Fruit fly (Drosophila melanogaster) whole organism, embryonic: Measurements from ENCODE around the gene CG5937.

ENCODE experiments used
- Asciz ChIP-seq: fragments of 200-800 bp; sonication (Bioruptor generic); optimal IDR thresholded peaks from 2 replicates; lab custom pipeline; 2017; ENCODE audit warnings: missing biosample characterization, mild to moderate bottlenecking, missing genetic modification characterization, missing genetic modification reagents
- Atf6 ChIP-seq: fragments of 200-800 bp; sonication (Bioruptor generic); IDR thresholded peaks from 2 replicates; pipeline ENCODE4 v1.3.6; 2022; ENCODE audit warnings: missing biosample characterization, missing genetic modification characterization
- CG10274 ChIP-seq: fragments of 200-800 bp; sonication (Bioruptor generic); optimal IDR thresholded peaks from 3 replicates; lab custom pipeline; 2017; ENCODE audit warnings: missing biosample characterization, mild to moderate bottlenecking, missing genetic modification characterization
- CG10431 ChIP-seq: fragments of 200-800 bp; sonication (Bioruptor generic); optimal IDR thresholded peaks from 3 replicates; lab custom pipeline; 2018; ENCODE audit warnings: missing biosample characterization, mild to moderate bottlenecking, missing genetic modification characterization
- CG11560 ChIP-seq: fragments of 200-800 bp; sonication (Bioruptor generic); IDR thresholded peaks from 3 replicates; pipeline ENCODE4 v1.3.6; 2022; ENCODE audit warnings: missing biosample characterization, missing genetic modification characterization
- CG11696 ChIP-seq: fragments of 200-800 bp; sonication (Bioruptor generic); IDR thresholded peaks from 2 replicates; pipeline ENCODE4 v1.3.6; 2022; ENCODE audit warnings: missing biosample characterization, missing genetic modification characterization
- CG12155 ChIP-seq: fragments of 200-800 bp; sonication (Bioruptor generic); optimal IDR thresholded peaks from 3 replicates; lab custom pipeline; 2016; ENCODE audit warnings: missing biosample characterization, missing genetic modification characterization
- CG14667 ChIP-seq: fragments of 200-800 bp; sonication (Bioruptor generic); IDR thresholded peaks from 2 replicates; pipeline ENCODE4 v1.3.6; 2022; ENCODE audit warnings: missing biosample characterization, missing genetic modification characterization
- CG14965 ChIP-seq: fragments of 200-800 bp; sonication (Bioruptor generic); optimal IDR thresholded peaks from 2 replicates; lab custom pipeline; 2016; ENCODE audit warnings: missing biosample characterization, missing genetic modification characterization, borderline replicate concordance
- CG16863 ChIP-seq: fragments of 200-800 bp; sonication (Bioruptor generic); optimal IDR thresholded peaks from 3 replicates; lab custom pipeline; 2016; ENCODE audit warnings: missing biosample characterization, missing genetic modification characterization
- CG3407 ChIP-seq: fragments of 200-800 bp; sonication (Bioruptor generic); optimal IDR thresholded peaks from 2 replicates; lab custom pipeline; 2018; ENCODE audit warnings: missing biosample characterization, mild to moderate bottlenecking, missing genetic modification characterization
- CG4820 ChIP-seq: fragments of 200-800 bp; sonication (Bioruptor generic); optimal IDR thresholded peaks from 3 replicates; lab custom pipeline; 2016; ENCODE audit warnings: missing biosample characterization, missing genetic modification characterization
- CG7357 ChIP-seq: fragments of 200-800 bp; sonication (Bioruptor generic); IDR thresholded peaks from 3 replicates; pipeline ENCODE4 v1.3.6; 2022; ENCODE audit warnings: missing biosample characterization, missing genetic modification characterization
- CG7928 ChIP-seq: fragments of 200-800 bp; sonication (Bioruptor generic); optimal IDR thresholded peaks from 2 replicates; lab custom pipeline; 2017; ENCODE audit warnings: missing biosample characterization, mild to moderate bottlenecking, missing genetic modification characterization
- CG8089 ChIP-seq: fragments of 200-800 bp; sonication (Bioruptor generic); optimal IDR thresholded peaks from 3 replicates; lab custom pipeline; 2016; ENCODE audit warnings: missing biosample characterization, missing genetic modification characterization
- CG8359 ChIP-seq: fragments of 200-800 bp; sonication (Bioruptor generic); optimal IDR thresholded peaks from 2 replicates; lab custom pipeline; 2017; ENCODE audit warnings: missing biosample characterization, mild to moderate bottlenecking, missing genetic modification characterization, borderline replicate concordance
- CG8388 ChIP-seq: fragments of 200-800 bp; sonication (Bioruptor generic); optimal IDR thresholded peaks from 2 replicates; lab custom pipeline; 2019; ENCODE audit warnings: missing biosample characterization, mild to moderate bottlenecking, missing genetic modification characterization, moderate library complexity
- CG8765 ChIP-seq: fragments of 200-800 bp; sonication (Bioruptor generic); IDR thresholded peaks from 2 replicates; pipeline ENCODE4 v1.3.6; 2022; ENCODE audit warnings: missing biosample characterization, missing genetic modification characterization
- CG9609 ChIP-seq: fragments of 200-800 bp; sonication (Bioruptor generic); optimal IDR thresholded peaks from 3 replicates; lab custom pipeline; 2016; ENCODE audit warnings: missing biosample characterization, missing genetic modification characterization
- D19A ChIP-seq: fragments of 200-800 bp; optimal IDR thresholded peaks from 3 replicates; lab custom pipeline; 2019; ENCODE audit warnings: missing biosample characterization, mild to moderate bottlenecking, missing genetic modification characterization, moderate library complexity
- Dfd ChIP-seq, 2 experiments: fragments of >200 bp; optimal IDR thresholded peaks; 2 replicates each; lab custom pipeline; 2017; ENCODE audit warnings: missing biosample characterization in 2 of 2, missing genetic modification characterization in 2 of 2
- H2.0 ChIP-seq: fragments of 200-800 bp; sonication (Bioruptor generic); IDR thresholded peaks from 2 replicates; pipeline ENCODE4 v1.3.6; 2022; ENCODE audit warnings: missing biosample characterization, missing genetic modification characterization
- Hey ChIP-seq: fragments of 200-800 bp; sonication (Bioruptor generic); optimal IDR thresholded peaks from 3 replicates; lab custom pipeline; 2018; ENCODE audit warnings: missing biosample characterization, mild to moderate bottlenecking, missing genetic modification characterization
- HmgZ ChIP-seq: fragments of 200-800 bp; sonication (Bioruptor generic); optimal IDR thresholded peaks from 2 replicates; lab custom pipeline; 2018; ENCODE audit warnings: missing biosample characterization, mild to moderate bottlenecking, missing genetic modification characterization
- Hr3 ChIP-seq: fragments of 200-800 bp; sonication (Bioruptor generic); optimal IDR thresholded peaks from 3 replicates; lab custom pipeline; 2016; ENCODE audit warnings: missing biosample characterization, missing genetic modification characterization
- Hr78 ChIP-seq, 2 experiments: fragments of 200-800 bp in 1 of 2; fragments of >200 bp in 1 of 2; sonication (Bioruptor generic) in 1 of 2; optimal IDR thresholded peaks; 2 replicates each; lab custom pipeline; 2017 to 2019; ENCODE audit warnings: missing biosample characterization in 2 of 2, missing genetic modification characterization in 2 of 2, mild to moderate bottlenecking in 1 of 2, moderate library complexity in 1 of 2
- Med ChIP-seq: fragments of 200-800 bp; sonication (Bioruptor generic); peaks from one replicate; lab custom pipeline; 2016; ENCODE audit warnings: missing biosample characterization, missing genetic modification characterization, mild to moderate bottlenecking, inconsistent platforms, moderate library complexity
- Nf-YA ChIP-seq: fragments of 200-800 bp; sonication (Bioruptor generic); IDR thresholded peaks from 2 replicates; pipeline ENCODE4 v1.3.6; 2022; ENCODE audit warnings: missing biosample characterization, missing genetic modification characterization
- Nf-YB ChIP-seq: fragments of 200-800 bp; sonication (Bioruptor generic); optimal IDR thresholded peaks from 3 replicates; lab custom pipeline; 2019; ENCODE audit warnings: missing biosample characterization, mild to moderate bottlenecking, missing genetic modification characterization, moderate library complexity
- Ssrp ChIP-seq: fragments of 200-800 bp; sonication (Bioruptor generic); optimal IDR thresholded peaks from 2 replicates; lab custom pipeline; 2018; ENCODE audit warnings: missing biosample characterization, mild to moderate bottlenecking, missing genetic modification characterization, moderate library complexity
- ac ChIP-seq: fragments of 200-800 bp; sonication (Bioruptor generic); optimal IDR thresholded peaks from 3 replicates; lab custom pipeline; 2017; ENCODE audit warnings: missing biosample characterization, mild to moderate bottlenecking, missing genetic modification characterization
- bbx ChIP-seq: fragments of 200-800 bp; sonication (Bioruptor generic); IDR thresholded peaks from 2 replicates; pipeline ENCODE4 v1.3.6; 2022; ENCODE audit warnings: missing biosample characterization, missing genetic modification characterization; ENCODE audit not compliant: partially characterized antibody
- cad ChIP-seq: fragments of >200 bp; optimal IDR thresholded peaks from 2 replicates; lab custom pipeline; 2017; ENCODE audit warnings: missing biosample characterization, missing genetic modification characterization
- chif ChIP-seq, 2 experiments: fragments of 200-800 bp; sonication (Bioruptor generic); optimal IDR thresholded peaks; 3 replicates each; lab custom pipeline; 2016; ENCODE audit warnings: missing biosample characterization in 2 of 2, missing genetic modification characterization in 2 of 2
- crc ChIP-seq: fragments of 200-800 bp; sonication (Bioruptor generic); optimal IDR thresholded peaks from 2 replicates; lab custom pipeline; 2016; ENCODE audit warnings: missing biosample characterization, missing genetic modification characterization
- en ChIP-seq: fragments of 200-800 bp; sonication (Bioruptor generic); optimal IDR thresholded peaks from 2 replicates; lab custom pipeline; 2016; ENCODE audit warnings: missing biosample characterization, missing genetic modification characterization
- h ChIP-seq: fragments of >200 bp; optimal IDR thresholded peaks from 2 replicates; lab custom pipeline; 2017
- hb ChIP-seq: fragments of 200-800 bp; sonication (Bioruptor generic); IDR thresholded peaks from 3 replicates; pipeline ENCODE4 v1.3.6; 2022; ENCODE audit warnings: missing biosample characterization, missing genetic modification characterization; ENCODE audit not compliant: partially characterized antibody
- kni ChIP-seq: fragments of 200-800 bp; sonication (Bioruptor generic); optimal IDR thresholded peaks from 3 replicates; lab custom pipeline; 2017; ENCODE audit warnings: mild to moderate bottlenecking, missing biosample characterization, missing genetic modification reagents, missing genetic modification characterization
- nerfin-1 ChIP-seq: fragments of 200-800 bp; sonication (Bioruptor generic); optimal IDR thresholded peaks from 3 replicates; lab custom pipeline; 2019; ENCODE audit warnings: missing biosample characterization, mild to moderate bottlenecking, missing genetic modification characterization, moderate library complexity
- nerfin-2 ChIP-seq: fragments of 200-800 bp; sonication (Bioruptor generic); IDR thresholded peaks from 2 replicates; pipeline ENCODE4 v1.3.6; 2022; ENCODE audit warnings: missing biosample characterization, missing genetic modification characterization; ENCODE audit not compliant: partially characterized antibody
- pnt ChIP-seq: fragments of 200-800 bp; sonication (Bioruptor generic); optimal IDR thresholded peaks from 3 replicates; lab custom pipeline; 2016; ENCODE audit warnings: missing biosample characterization, missing genetic modification characterization
- prd ChIP-seq, 3 experiments: fragments of >200 bp in 2 of 3; fragments of 200-800 bp in 1 of 3; sonication (Bioruptor generic) in 1 of 3; optimal IDR thresholded peaks in 2 of 3; IDR thresholded peaks in 1 of 3; 2 replicates in 2 of 3; 3 replicates in 1 of 3; pipeline versions ENCODE4 v1.3.6 to Lab custom; 2017 to 2022; ENCODE audit warnings: missing biosample characterization in 1 of 3, missing genetic modification characterization in 1 of 3
- scrt ChIP-seq: fragments of 200-800 bp; sonication (Bioruptor generic); optimal IDR thresholded peaks from 2 replicates; lab custom pipeline; 2018; ENCODE audit warnings: missing biosample characterization, mild to moderate bottlenecking, missing genetic modification characterization, moderate library complexity
- sim ChIP-seq: fragments of 200-800 bp; sonication (Bioruptor generic); IDR thresholded peaks from 2 replicates; pipeline ENCODE4 v1.3.6; 2022; ENCODE audit warnings: missing biosample characterization, missing genetic modification characterization
- slbo ChIP-seq: fragments of 200-800 bp; sonication (Bioruptor generic); IDR thresholded peaks from 2 replicates; pipeline ENCODE4 v1.3.6; 2022; ENCODE audit warnings: missing biosample characterization, missing genetic modification characterization
- unpg ChIP-seq: fragments of 200-800 bp; sonication (Bioruptor generic); optimal IDR thresholded peaks from 3 replicates; lab custom pipeline; 2018; ENCODE audit warnings: missing biosample characterization, mild to moderate bottlenecking, missing genetic modification characterization, moderate library complexity
- vvl ChIP-seq: fragments of 200-800 bp; sonication (Bioruptor generic); IDR thresholded peaks from 2 replicates; pipeline ENCODE4 v1.3.6; 2022; ENCODE audit warnings: missing biosample characterization, missing genetic modification characterization
- yki ChIP-seq: fragments of >200 bp; optimal IDR thresholded peaks from 3 replicates; lab custom pipeline; 2018

The CG5937 gene

dm6 chrX:6037180-6037946 lies 2.4 kb upstream of the CG5937 start, which contains the start of the genes rux and MCTS1 (continued):
- no peak for TF ChIP-seq Asciz
- no peak for TF ChIP-seq yki (lab: Kevin White, UChicago)
- no peak for TF ChIP-seq CG7357 (GFP tag; lab: Robert Waterston, UW)
- TF ChIP-seq prd (optimal IDR thresholded peaks at IDR 0.05; lab: Kevin White, UChicago) = no peak
- TF ChIP-seq prd (GFP tag; IDR thresholded peaks at IDR 0.05; lab: Robert Waterston, UW) = peak; percentile 45; the same call in 2 of the 3 replicates
- no peak for TF ChIP-seq D19A (tag; lab: Kevin White, UChicago)
- TF ChIP-seq CG10274 (GFP tag; lab: Kevin White, UChicago) = no peak
- TF ChIP-seq ac = no peak
- peak; percentile 92 for TF ChIP-seq nerfin-2 (GFP tag; lab: Robert Waterston, UW)
- peak; percentile 41 for TF ChIP-seq Ssrp (tag; lab: Kevin White, UChicago)
- no peak for TF ChIP-seq unpg (GFP tag; lab: Kevin White, UChicago)
- no peak for TF ChIP-seq CG3407 (GFP tag; lab: Kevin White, UChicago)
- no peak for TF ChIP-seq CG11696 (GFP tag; lab: Robert Waterston, UW)
- TF ChIP-seq Dfd (GFP tag; optimal IDR thresholded peaks at IDR 0.05; lab: Kevin White, UChicago) = no peak
- no peak for TF ChIP-seq CG14667 (GFP tag; lab: Robert Waterston, UW)
- TF ChIP-seq slbo (GFP tag; lab: Robert Waterston, UW) = peak; percentile 55
- peak in 1 of 2 experiments; percentile 19 for TF ChIP-seq chif (GFP tag; optimal IDR thresholded peaks at IDR 0.05; lab: Kevin White, UChicago)
- 0 out of 2 replicates have a peak, but pooled peaks have one; percentile 34 for TF ChIP-seq vvl (GFP tag; lab: Robert Waterston, UW)
- no peak for TF ChIP-seq CG7928 (GFP tag; lab: Kevin White, UChicago)
- TF ChIP-seq CG9609 = peak; percentile 39
- TF ChIP-seq sim (GFP tag; lab: Robert Waterston, UW) = no peak
- TF ChIP-seq CG11560 = 0 out of 3 replicates have a peak, but pooled peaks have one; percentile 45
- TF ChIP-seq CG8765 (GFP tag; lab: Robert Waterston, UW) = no peak
- TF ChIP-seq Nf-YA (GFP tag; lab: Robert Waterston, UW) = no peak
- TF ChIP-seq Nf-YB (GFP tag; lab: Kevin White, UChicago) = no peak
- TF ChIP-seq CG8359 (GFP tag; lab: Kevin White, UChicago) = no peak
- peak; percentile 87 for TF ChIP-seq Med (GFP tag; lab: Kevin White, UChicago)
- no peak for TF ChIP-seq CG14965 (GFP tag; lab: Kevin White, UChicago)
- TF ChIP-seq Hey (tag; lab: Kevin White, UChicago) = no peak
- TF ChIP-seq CG10431 = no peak
- TF ChIP-seq CG8089 (GFP tag; lab: Kevin White, UChicago) = no peak
- no peak for TF ChIP-seq en
- TF ChIP-seq HmgZ (tag; lab: Kevin White, UChicago) = peak; percentile 28
- peak; percentile 64 to 100 for TF ChIP-seq Hr78 (GFP tag; optimal IDR thresholded peaks at IDR 0.05; lab: Kevin White, UChicago)
- no peak for TF ChIP-seq H2.0 (GFP tag; lab: Robert Waterston, UW)
- no peak for TF ChIP-seq nerfin-1 (tag; lab: Kevin White, UChicago)
- TF ChIP-seq cad = no peak
- TF ChIP-seq Hr3 (GFP tag; lab: Kevin White, UChicago) = peak; percentile 14
- TF ChIP-seq CG8388 = no peak
- TF ChIP-seq crc (GFP tag; lab: Kevin White, UChicago) = peak; percentile 31
- TF ChIP-seq h (lab: Kevin White, UChicago) = no peak
- no peak for TF ChIP-seq scrt (GFP tag; lab: Kevin White, UChicago)
- TF ChIP-seq hb (GFP tag; lab: Robert Waterston, UW) = peak; percentile 90
- peak; percentile 59 for TF ChIP-seq CG16863 (GFP tag; lab: Kevin White, UChicago)
- peak; percentile 14 for TF ChIP-seq CG4820 (GFP tag; lab: Kevin White, UChicago)
- TF ChIP-seq CG12155 = peak; percentile 29
- no peak for TF ChIP-seq Atf6 (GFP tag; lab: Robert Waterston, UW)
- peak; percentile 30 for TF ChIP-seq pnt
- TF ChIP-seq kni (GFP tag; lab: Kevin White, UChicago) = no peak
- peak; percentile 92 for TF ChIP-seq bbx (GFP tag; lab: Robert Waterston, UW)
